Worm (Caenorhabditis elegans): ENCODE data around the gene Y75B12B.11.

Gene Y75B12B.11

ce11 chrV:15158691-15159090, 32.4 kb upstream of the Y75B12B.11 start, which contains the start of gene str-45:
str-45 (plus strand) TSS chrV:15158991.
- TF ChIP-seq pag-3 (tag; optimal IDR thresholded peaks at IDR 0.05; ENCODE audit: borderline replicate concordance) = no peak
- TF ChIP-seq ceh-19 (GFP tag; optimal IDR thresholded peaks at IDR 0.05) = no peak
- TF ChIP-seq K09A11.1 (tag; optimal IDR thresholded peaks at IDR 0.05; ENCODE audit: insufficient read depth) = no peak
- TF ChIP-seq ceh-18 (tag; optimal IDR thresholded peaks at IDR 0.05) = no peak
- TF ChIP-seq hlh-13 (GFP tag; optimal IDR thresholded peaks at IDR 0.05) = no peak
- no peak for TF ChIP-seq nfya-1 (tag; optimal IDR thresholded peaks at IDR 0.05)
- TF ChIP-seq pat-9 (tag; optimal IDR thresholded peaks at IDR 0.05) = no peak
- TF ChIP-seq pha-4 (tag; optimal IDR thresholded peaks at IDR 0.05) = no peak
- no peak for TF ChIP-seq mec-3 (tag; optimal IDR thresholded peaks at IDR 0.05; ENCODE audit: borderline replicate concordance)
- TF ChIP-seq dve-1 (tag; optimal IDR thresholded peaks at IDR 0.05) = no peak
- TF ChIP-seq ceh-22 (tag; optimal IDR thresholded peaks at IDR 0.05) = no peak

ce11 chrV:15162697-15163096, 28.4 kb upstream of the Y75B12B.11 start, which contains the start of gene srz-11:
srz-11 (plus strand) TSS chrV:15163082.
- TF ChIP-seq unc-3 (GFP tag; conservative IDR thresholded peaks at IDR 0.05) (no peak), unc-3 (tag; optimal IDR thresholded peaks at IDR 0.05) (no peak), nhr-232 (tag; optimal IDR thresholded peaks at IDR 0.05) (no peak), sox-2 (GFP tag; IDR thresholded peaks at IDR 0.05) (no peak), ceh-9 (tag; optimal IDR thresholded peaks at IDR 0.05) (no peak), rnt-1 (tag; optimal IDR thresholded peaks at IDR 0.05) (no peak), pros-1 (tag; optimal IDR thresholded peaks at IDR 0.05) (no peak), K02D7.2 (tag; optimal IDR thresholded peaks at IDR 0.05) (no peak), odd-2 (tag; optimal IDR thresholded peaks at IDR 0.05) (no peak), ceh-45 (GFP tag; IDR thresholded peaks at IDR 0.05) (no peak), lim-6 (tag; optimal IDR thresholded peaks at IDR 0.05) (no peak), ttx-3 (tag; optimal IDR thresholded peaks at IDR 0.05) (no peak), hlh-13 (GFP tag; optimal IDR thresholded peaks at IDR 0.05) (no peak), ceh-22 (tag; optimal IDR thresholded peaks at IDR 0.05) (no peak), ets-4 (tag; optimal IDR thresholded peaks at IDR 0.05) (no peak)

DNA sequence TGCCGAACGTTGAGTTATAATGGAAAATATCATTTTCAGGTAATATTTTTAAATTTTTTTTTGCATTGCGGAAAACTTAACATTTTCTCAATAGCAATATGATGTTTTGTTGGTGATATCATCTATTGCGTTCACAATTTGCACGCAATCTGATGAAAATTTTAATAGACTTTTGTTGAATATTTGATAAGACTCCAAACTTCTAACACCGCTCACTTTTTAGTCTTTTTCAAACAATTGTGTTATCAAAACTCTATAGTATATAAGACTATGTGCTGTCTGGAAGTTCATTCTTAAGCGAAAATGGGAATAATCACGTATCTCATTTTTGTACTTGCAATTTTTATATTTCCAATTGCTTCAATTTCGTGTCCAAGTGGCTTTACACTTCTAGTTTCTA, 15.6 kb upstream of the Y75B12B.11 start, which contains the start of gene clec-47:
clec-47 (plus strand) TSS at position 301 of the 400 bp plus-strand sequence.
- TF ChIP-seq hlh-13 (GFP tag; optimal IDR thresholded peaks at IDR 0.05) (no peak), F13H6.1 (tag; optimal IDR thresholded peaks at IDR 0.05) (no peak), madf-2 (tag; optimal IDR thresholded peaks at IDR 0.05) (no peak), npax-4 (tag; optimal IDR thresholded peaks at IDR 0.05) (no peak), ceh-18 (tag; optimal IDR thresholded peaks at IDR 0.05) (no peak)

- TF ChIP-seq ama-1 (optimal IDR thresholded peaks at IDR 0.05) (no peak), unc-86 (tag; optimal IDR thresholded peaks at IDR 0.05) (no peak), npax-4 (tag; optimal IDR thresholded peaks at IDR 0.05) (no peak), unc-3 (GFP tag; conservative IDR thresholded peaks at IDR 0.05) (no peak), unc-3 (tag; optimal IDR thresholded peaks at IDR 0.05) (no peak), ceh-34 (tag; optimal IDR thresholded peaks at IDR 0.05) (no peak), pha-2 (tag; optimal IDR thresholded peaks at IDR 0.05) (no peak), T23F11.4 (GFP tag; optimal IDR thresholded peaks at IDR 0.05) (no peak), ceh-6 (GFP tag; optimal IDR thresholded peaks at IDR 0.05) (no peak), lin-11 (tag; optimal IDR thresholded peaks at IDR 0.05) (no peak), Y22D7AL.16 (tag; optimal IDR thresholded peaks at IDR 0.05) (no peak), rnt-1 (tag; optimal IDR thresholded peaks at IDR 0.05) (no peak), elt-4 (tag; optimal IDR thresholded peaks at IDR 0.05) (no peak), ceh-22 (tag; optimal IDR thresholded peaks at IDR 0.05) (no peak), sox-2 (GFP tag; IDR thresholded peaks at IDR 0.05) (no peak)
Measured at ce11 chrV:15179757-15180156, 11.3 kb upstream of the Y75B12B.11 start, which contains the start of gene T09F5.10. T09F5.10 (plus strand) TSS chrV:15180057.
